Fruit fly (Drosophila melanogaster) whole organism, embryonic: ENCODE measurements around the gene sordd2.

Experiments used
- ATbp ChIP-seq: fragments of 200-800 bp; sonication (Bioruptor generic); optimal IDR thresholded peaks from 2 replicates; lab custom pipeline; 2017; ENCODE audit warnings: missing biosample characterization, mild to moderate bottlenecking, missing genetic modification characterization, missing genetic modification reagents
- Antp ChIP-seq: fragments of 200-800 bp; sonication (Bioruptor generic); optimal IDR thresholded peaks from 3 replicates; lab custom pipeline; 2016; ENCODE audit warnings: missing biosample characterization, missing genetic modification characterization
- BtbVII ChIP-seq: fragments of 200-800 bp; sonication (Bioruptor generic); optimal IDR thresholded peaks from 3 replicates; lab custom pipeline; 2017; ENCODE audit warnings: missing biosample characterization, mild to moderate bottlenecking, missing genetic modification characterization
- CG10462 ChIP-seq: fragments of 200-800 bp; sonication (Bioruptor generic); optimal IDR thresholded peaks from 2 replicates; lab custom pipeline; 2016; ENCODE audit warnings: missing biosample characterization, missing genetic modification characterization
- CG11085 ChIP-seq: fragments of 200-800 bp; sonication (Bioruptor generic); IDR thresholded peaks from 2 replicates; pipeline ENCODE4 v1.3.6; 2022; ENCODE audit warnings: missing biosample characterization, missing genetic modification characterization
- CG11093 ChIP-seq: fragments of 200-800 bp; sonication (Bioruptor generic); IDR thresholded peaks from 3 replicates; pipeline ENCODE4 v1.3.6; 2022; ENCODE audit warnings: missing biosample characterization, missing genetic modification characterization
- CG11456 ChIP-seq: fragments of 200-800 bp; sonication (Bioruptor generic); IDR thresholded peaks from 3 replicates; pipeline ENCODE4 v1.3.6; 2022; ENCODE audit warnings: missing biosample characterization, missing genetic modification characterization
- CG12219 ChIP-seq: fragments of 200-800 bp; sonication (Bioruptor generic); optimal IDR thresholded peaks from 3 replicates; lab custom pipeline; 2018; ENCODE audit warnings: missing biosample characterization, mild to moderate bottlenecking, missing genetic modification characterization
- CG13894 ChIP-seq: fragments of 200-800 bp; sonication (Bioruptor generic); optimal IDR thresholded peaks from 3 replicates; lab custom pipeline; 2018; ENCODE audit warnings: missing biosample characterization, mild to moderate bottlenecking, missing genetic modification characterization, moderate library complexity
- CG14710 ChIP-seq: fragments of 200-800 bp; sonication (Bioruptor generic); optimal IDR thresholded peaks from 3 replicates; lab custom pipeline; 2019; ENCODE audit warnings: missing biosample characterization, mild to moderate bottlenecking, missing genetic modification characterization, moderate library complexity
- CG16779 ChIP-seq: fragments of 200-800 bp; sonication (Bioruptor generic); IDR thresholded peaks from 2 replicates; pipeline ENCODE4 v1.3.6; 2022; ENCODE audit warnings: missing biosample characterization, missing genetic modification characterization
- CG17361 ChIP-seq: fragments of 200-800 bp; sonication (Bioruptor generic); IDR thresholded peaks from 3 replicates; pipeline ENCODE4 v1.3.6; 2022; ENCODE audit warnings: missing biosample characterization, missing genetic modification characterization
- CG17612 ChIP-seq: fragments of 200-800 bp; sonication (Bioruptor generic); IDR thresholded peaks from 2 replicates; pipeline ENCODE4 v1.3.6; 2022; ENCODE audit warnings: missing biosample characterization, missing genetic modification characterization
- CG17802 ChIP-seq: fragments of 200-800 bp; sonication (Bioruptor generic); optimal IDR thresholded peaks from 2 replicates; lab custom pipeline; 2018; ENCODE audit warnings: missing biosample characterization, mild to moderate bottlenecking, missing genetic modification characterization, moderate library complexity
- CG18262 ChIP-seq: fragments of 200-800 bp; optimal IDR thresholded peaks from 3 replicates; lab custom pipeline; 2019; ENCODE audit warnings: missing biosample characterization, mild to moderate bottlenecking, missing genetic modification characterization, moderate library complexity
- CG2120 ChIP-seq: fragments of 200-800 bp; sonication (Bioruptor generic); optimal IDR thresholded peaks from 3 replicates; lab custom pipeline; 2016; ENCODE audit warnings: missing biosample characterization, missing genetic modification characterization
- CG31388 ChIP-seq: fragments of 200-800 bp; sonication (Bioruptor generic); optimal IDR thresholded peaks from 2 replicates; lab custom pipeline; 2016; ENCODE audit warnings: missing biosample characterization, missing genetic modification characterization
- CG34422 ChIP-seq: fragments of 200-800 bp; sonication (Bioruptor generic); IDR thresholded peaks from 3 replicates; pipeline ENCODE4 v1.3.6; 2022; ENCODE audit warnings: missing biosample characterization, missing genetic modification characterization
- CG4360 ChIP-seq: fragments of 200-800 bp; sonication (Bioruptor generic); IDR thresholded peaks from 2 replicates; pipeline ENCODE4 v1.3.6; 2022; ENCODE audit warnings: missing biosample characterization, missing genetic modification characterization
- CG6175 ChIP-seq: fragments of 200-800 bp; sonication (Bioruptor generic); IDR thresholded peaks from 3 replicates; pipeline ENCODE4 v1.3.6; 2022; ENCODE audit warnings: missing biosample characterization, missing genetic modification characterization
- CG6791 ChIP-seq: fragments of 200-800 bp; sonication (Bioruptor generic); IDR thresholded peaks from 3 replicates; pipeline ENCODE4 v1.3.6; 2022; ENCODE audit warnings: missing biosample characterization, missing genetic modification characterization; ENCODE audit not compliant: partially characterized antibody
- CG7357 ChIP-seq: fragments of 200-800 bp; sonication (Bioruptor generic); IDR thresholded peaks from 3 replicates; pipeline ENCODE4 v1.3.6; 2022; ENCODE audit warnings: missing biosample characterization, missing genetic modification characterization
- CG7963 ChIP-seq: fragments of 200-800 bp; sonication (Bioruptor generic); IDR thresholded peaks from 3 replicates; pipeline ENCODE4 v1.3.6; 2022; ENCODE audit warnings: missing biosample characterization, missing genetic modification characterization; ENCODE audit not compliant: partially characterized antibody
- CG9609 ChIP-seq: fragments of 200-800 bp; sonication (Bioruptor generic); optimal IDR thresholded peaks from 3 replicates; lab custom pipeline; 2016; ENCODE audit warnings: missing biosample characterization, missing genetic modification characterization
- D19A ChIP-seq: fragments of 200-800 bp; optimal IDR thresholded peaks from 3 replicates; lab custom pipeline; 2019; ENCODE audit warnings: missing biosample characterization, mild to moderate bottlenecking, missing genetic modification characterization, moderate library complexity
- Deaf1 ChIP-seq: fragments of 200-800 bp; optimal IDR thresholded peaks from 3 replicates; lab custom pipeline; 2019; ENCODE audit warnings: missing biosample characterization, mild to moderate bottlenecking, missing genetic modification characterization, moderate library complexity
- Doc2 ChIP-seq: fragments of 200-800 bp; sonication (Bioruptor generic); IDR thresholded peaks from 2 replicates; pipeline ENCODE4 v1.3.6; 2022; ENCODE audit warnings: missing biosample characterization, missing genetic modification characterization
- Gug ChIP-seq: fragments of 200-800 bp; sonication (Bioruptor generic); IDR thresholded peaks from 4 replicates; pipeline ENCODE4 v1.3.6; 2022; ENCODE audit warnings: missing biosample characterization, missing genetic modification characterization
- HLH54F ChIP-seq: fragments of 200-800 bp; sonication (Bioruptor generic); optimal IDR thresholded peaks from 3 replicates; lab custom pipeline; 2016; ENCODE audit warnings: missing biosample characterization, missing genetic modification characterization
- Hr39 ChIP-seq: fragments of >200 bp; optimal IDR thresholded peaks from 2 replicates; lab custom pipeline; 2017
- Hr51 ChIP-seq, 2 experiments: fragments of 200-800 bp; sonication (Bioruptor generic); optimal IDR thresholded peaks; 2 replicates in 1 of 2; 3 replicates in 1 of 2; lab custom pipeline; 2016 to 2018; ENCODE audit warnings: missing biosample characterization in 2 of 2, missing genetic modification characterization in 2 of 2, mild to moderate bottlenecking in 1 of 2, moderate library complexity in 1 of 2
- Jarid2 ChIP-seq: fragments of 200-800 bp; sonication (Bioruptor generic); optimal IDR thresholded peaks from 3 replicates; lab custom pipeline; 2017; ENCODE audit warnings: mild to moderate bottlenecking, missing biosample characterization, missing genetic modification reagents, missing genetic modification characterization
- Lim3 ChIP-seq: fragments of 200-800 bp; sonication (Bioruptor generic); IDR thresholded peaks from 2 replicates; pipeline ENCODE4 v1.3.6; 2022; ENCODE audit warnings: missing biosample characterization, missing genetic modification characterization
- Lpt ChIP-seq: fragments of >200 bp; optimal IDR thresholded peaks from 2 replicates; lab custom pipeline; 2018; ENCODE audit warnings: missing biosample characterization, missing genetic modification characterization
- NfI ChIP-seq: fragments of 200-800 bp; sonication (Bioruptor generic); optimal IDR thresholded peaks from 3 replicates; lab custom pipeline; 2018; ENCODE audit warnings: missing biosample characterization, mild to moderate bottlenecking, missing genetic modification characterization, moderate library complexity
- Side ChIP-seq: fragments of 200-800 bp; sonication (Bioruptor generic); optimal IDR thresholded peaks from 2 replicates; lab custom pipeline; 2016; ENCODE audit warnings: missing biosample characterization, missing genetic modification characterization
- Sox102F ChIP-seq: fragments of 200-800 bp; sonication (Bioruptor generic); optimal IDR thresholded peaks from 2 replicates; lab custom pipeline; 2018; ENCODE audit warnings: missing biosample characterization, mild to moderate bottlenecking, missing genetic modification characterization, moderate library complexity
- TFAM ChIP-seq: fragments of 200-800 bp; sonication (Bioruptor generic); optimal IDR thresholded peaks from 2 replicates; lab custom pipeline; 2017; ENCODE audit warnings: missing biosample characterization, missing genetic modification characterization, inconsistent platforms
- bigmax ChIP-seq: fragments of 200-800 bp; sonication (Bioruptor generic); optimal IDR thresholded peaks from 2 replicates; lab custom pipeline; 2018; ENCODE audit warnings: missing biosample characterization, mild to moderate bottlenecking, missing genetic modification characterization
- bowl ChIP-seq: fragments of 200-800 bp; sonication (Bioruptor generic); IDR thresholded peaks from 2 replicates; pipeline ENCODE4 v1.3.6; 2022; ENCODE audit warnings: missing biosample characterization, missing genetic modification characterization
- cato ChIP-seq: fragments of 200-800 bp; sonication (Bioruptor generic); optimal IDR thresholded peaks from 2 replicates; lab custom pipeline; 2016; ENCODE audit warnings: missing biosample characterization, missing genetic modification characterization, borderline replicate concordance
- chm ChIP-seq: fragments of 200-800 bp; sonication (Bioruptor generic); IDR thresholded peaks from 2 replicates; pipeline ENCODE4 v1.3.6; 2022; ENCODE audit warnings: missing biosample characterization, missing genetic modification characterization
- dimm ChIP-seq: fragments of 200-800 bp; sonication (Bioruptor generic); IDR thresholded peaks from 2 replicates; pipeline ENCODE4 v1.3.6; 2022; ENCODE audit warnings: missing biosample characterization, missing genetic modification characterization
- gfzf ChIP-seq: fragments of 200-800 bp; sonication (Bioruptor generic); optimal IDR thresholded peaks from 2 replicates; lab custom pipeline; 2016; ENCODE audit warnings: missing biosample characterization, mild to moderate bottlenecking, missing genetic modification characterization, moderate library complexity
- gro ChIP-seq: fragments of 200-800 bp; sonication (Bioruptor generic); optimal IDR thresholded peaks from 2 replicates; lab custom pipeline; 2016; ENCODE audit warnings: missing biosample characterization, missing genetic modification characterization
- gt ChIP-seq: fragments of 200-800 bp; sonication (Bioruptor generic); IDR thresholded peaks from 2 replicates; pipeline ENCODE4 v1.3.6; 2022; ENCODE audit warnings: missing biosample characterization, missing genetic modification characterization
- phol ChIP-seq: fragments of 200-800 bp; sonication (Bioruptor generic); optimal IDR thresholded peaks from 3 replicates; lab custom pipeline; 2018; ENCODE audit warnings: missing biosample characterization, mild to moderate bottlenecking, missing genetic modification characterization, moderate library complexity
- sima ChIP-seq: fragments of 200-800 bp; sonication (Bioruptor generic); optimal IDR thresholded peaks from 2 replicates; lab custom pipeline; 2016; ENCODE audit warnings: missing biosample characterization, missing genetic modification characterization
- twi ChIP-seq: fragments of 200-800 bp; optimal IDR thresholded peaks from 2 replicates; lab custom pipeline; 2019; ENCODE audit warnings: missing biosample characterization, mild to moderate bottlenecking, missing genetic modification characterization, moderate library complexity
- unpg ChIP-seq: fragments of 200-800 bp; sonication (Bioruptor generic); optimal IDR thresholded peaks from 3 replicates; lab custom pipeline; 2018; ENCODE audit warnings: missing biosample characterization, mild to moderate bottlenecking, missing genetic modification characterization, moderate library complexity

Gene sordd2

dm6 chrX:15788235-15789187, 10.5 kb downstream of the sordd2 start, which contains the start of gene Rhp (continued):
- no peak for TF ChIP-seq CG4360 (GFP tag; lab: Robert Waterston, UW)
- TF ChIP-seq gro (GFP tag; lab: Kevin White, UChicago), result no peak
- no peak for TF ChIP-seq CG13894 (tag; lab: Kevin White, UChicago)
- no peak for TF ChIP-seq bowl (GFP tag; lab: Robert Waterston, UW)
- no peak for TF ChIP-seq Gug (GFP tag; lab: Robert Waterston, UW)
- no peak for TF ChIP-seq CG10462
- no peak for TF ChIP-seq phol (tag; lab: Kevin White, UChicago)
- TF ChIP-seq CG11093 (GFP tag; lab: Robert Waterston, UW), result no peak
- TF ChIP-seq Jarid2 (GFP tag; lab: Kevin White, UChicago), result no peak
- peak; percentile 37; the same call in 1 of the 3 replicates for TF ChIP-seq CG17361 (GFP tag; lab: Robert Waterston, UW)
- TF ChIP-seq Doc2, result no peak
- TF ChIP-seq BtbVII (GFP tag; lab: Kevin White, UChicago), result peak; percentile 68
- no peak for TF ChIP-seq Lim3 (GFP tag; lab: Robert Waterston, UW)
- peak; percentile 15; the same call in 1 of the 3 replicates for TF ChIP-seq CG6791 (GFP tag; lab: Robert Waterston, UW)
- no peak for TF ChIP-seq HLH54F (GFP tag; lab: Kevin White, UChicago)
- TF ChIP-seq gt (GFP tag; lab: Robert Waterston, UW), result no peak
- TF ChIP-seq CG9609 (GFP tag; lab: Kevin White, UChicago), result no peak
- peak; percentile 51 for TF ChIP-seq unpg
- peak; percentile 45 for TF ChIP-seq CG18262 (tag; lab: Kevin White, UChicago)
- TF ChIP-seq dimm (GFP tag; lab: Robert Waterston, UW), result no peak
- peak; percentile 77 for TF ChIP-seq ATbp (GFP tag; lab: Kevin White, UChicago)
- TF ChIP-seq Antp (GFP tag; lab: Kevin White, UChicago), result no peak
- TF ChIP-seq CG7357 (GFP tag; lab: Robert Waterston, UW), result no peak
- no peak for TF ChIP-seq sima (GFP tag; lab: Kevin White, UChicago)
- TF ChIP-seq chm, result no peak
- TF ChIP-seq CG31388 (GFP tag; lab: Kevin White, UChicago), result no peak
- TF ChIP-seq bigmax (GFP tag; lab: Kevin White, UChicago), result no peak
- TF ChIP-seq Deaf1 (tag; lab: Kevin White, UChicago), result no peak
- no peak for TF ChIP-seq Side
- TF ChIP-seq CG16779 (GFP tag; lab: Robert Waterston, UW), result no peak
- TF ChIP-seq cato (GFP tag; lab: Kevin White, UChicago), result no peak
- peak; percentile 50 for TF ChIP-seq Sox102F
- TF ChIP-seq CG17802, result no peak
- TF ChIP-seq CG11456 (GFP tag; lab: Robert Waterston, UW), result no peak
- no peak for TF ChIP-seq Hr39 (lab: Kevin White, UChicago)
- TF ChIP-seq Lpt (GFP tag; lab: Kevin White, UChicago), result no peak
- peak; percentile 47 for TF ChIP-seq D19A (tag; lab: Kevin White, UChicago)
- TF ChIP-seq CG11085 (GFP tag; lab: Robert Waterston, UW), result no peak
- TF ChIP-seq CG12219, result peak; percentile 41
- TF ChIP-seq TFAM (GFP tag; lab: Kevin White, UChicago), result no peak
- no peak for TF ChIP-seq CG17612 (GFP tag; lab: Robert Waterston, UW)
- TF ChIP-seq CG7963, result no peak
- no peak for TF ChIP-seq Hr51 (GFP tag; optimal IDR thresholded peaks at IDR 0.05; lab: Kevin White, UChicago)
- no peak for TF ChIP-seq CG2120
- peak; percentile 0 for TF ChIP-seq NfI (GFP tag; lab: Kevin White, UChicago)
- TF ChIP-seq gfzf (GFP tag; lab: Kevin White, UChicago), result peak; percentile 71
- no peak for TF ChIP-seq CG34422
- no peak for TF ChIP-seq CG6175 (GFP tag; lab: Robert Waterston, UW)
- no peak for TF ChIP-seq twi (tag; lab: Kevin White, UChicago)
- peak; percentile 47 for TF ChIP-seq CG14710 (tag; lab: Kevin White, UChicago)
